Worm (Caenorhabditis elegans) whole organism, L3 larva: ENCODE measurements around the gene ptrg-1.
A peak's percentile ranks its signal among the peaks of the same experiment; 100 is the strongest.

ENCODE experiments used
- R02D3.7 ChIP-seq: fragments of 150-350 bp; optimal IDR thresholded peaks from 2 replicates; lab custom pipeline; 2014; ENCODE audit warnings: missing biosample characterization, missing genetic modification characterization
- ZK546.5 ChIP-seq: sonication (generic microtip); optimal IDR thresholded peaks from 2 replicates; lab custom pipeline; 2017; ENCODE audit warnings: missing biosample characterization, missing genetic modification characterization
- aly-2 ChIP-seq: fragments of 150-350 bp; optimal IDR thresholded peaks from 2 replicates; lab custom pipeline; 2014; ENCODE audit warnings: missing biosample characterization, missing genetic modification characterization
- ama-1 ChIP-seq: fragments of 150-350 bp; optimal IDR thresholded peaks from 2 replicates; lab custom pipeline; 2018
- ceh-16 ChIP-seq: sonication (generic microtip); optimal IDR thresholded peaks from 2 replicates; lab custom pipeline; 2017; ENCODE audit warnings: missing biosample characterization, missing genetic modification characterization
- ceh-28 ChIP-seq: fragments of 150-350 bp; optimal IDR thresholded peaks from 2 replicates; lab custom pipeline; 2014; ENCODE audit warnings: missing biosample characterization, missing genetic modification reagents, missing genetic modification characterization
- ceh-82 ChIP-seq: fragments of 150-350 bp; optimal IDR thresholded peaks from 2 replicates; lab custom pipeline; 2014; ENCODE audit warnings: missing biosample characterization, missing genetic modification characterization
- ceh-9 ChIP-seq: sonication (generic microtip); optimal IDR thresholded peaks from 2 replicates; lab custom pipeline; 2018; ENCODE audit warnings: missing biosample characterization, missing genetic modification characterization
- egl-27 ChIP-seq: sonication (generic microtip); optimal IDR thresholded peaks from 4 replicates; lab custom pipeline; 2017; ENCODE audit warnings: missing biosample characterization, missing genetic modification reagents, missing genetic modification characterization
- elt-1 ChIP-seq: fragments of 150-350 bp; optimal IDR thresholded peaks from 2 replicates; lab custom pipeline; 2014; ENCODE audit warnings: missing biosample characterization, missing genetic modification characterization
- elt-2 ChIP-seq: sonication (generic microtip); optimal IDR thresholded peaks from 2 replicates; lab custom pipeline; 2016; ENCODE audit warnings: missing genetic modification reagents, mild to moderate bottlenecking, missing genetic modification characterization, missing compliant biosample characterization
- elt-3 ChIP-seq, 3 experiments: fragments of 150-350 bp in 1 of 3; sonication (generic microtip) in 2 of 3; optimal IDR thresholded peaks; 2 replicates in 2 of 3; 4 replicates in 1 of 3; lab custom pipeline; 2014 to 2017; ENCODE audit warnings: missing biosample characterization in 3 of 3, missing genetic modification characterization in 3 of 3
- fkh-10 ChIP-seq: sonication (generic microtip); optimal IDR thresholded peaks from 2 replicates; lab custom pipeline; 2017; ENCODE audit warnings: missing biosample characterization, missing genetic modification reagents, missing genetic modification characterization
- fos-1 ChIP-seq: fragments of 150-350 bp; optimal IDR thresholded peaks from 2 replicates; lab custom pipeline; 2014; ENCODE audit warnings: missing biosample characterization, missing genetic modification characterization
- jun-1 ChIP-seq: fragments of 150-350 bp; optimal IDR thresholded peaks from 2 replicates; lab custom pipeline; 2014; ENCODE audit warnings: missing biosample characterization, missing genetic modification reagents, missing genetic modification characterization
- lin-15B ChIP-seq: fragments of 150-350 bp; optimal IDR thresholded peaks from 2 replicates; lab custom pipeline; 2014; ENCODE audit warnings: missing biosample characterization, missing genetic modification characterization
- lin-39 ChIP-seq: fragments of 150-350 bp; optimal IDR thresholded peaks from 2 replicates; lab custom pipeline; 2018; ENCODE audit warnings: missing biosample characterization, missing genetic modification reagents, missing genetic modification characterization
- mdl-1 ChIP-seq: fragments of 150-350 bp; optimal IDR thresholded peaks from 2 replicates; lab custom pipeline; 2014; ENCODE audit warnings: missing biosample characterization, missing genetic modification characterization
- nhr-11 ChIP-seq: fragments of 150-350 bp; optimal IDR thresholded peaks from 2 replicates; lab custom pipeline; 2014; ENCODE audit warnings: missing biosample characterization, missing genetic modification characterization
- nhr-23 ChIP-seq: fragments of 150-350 bp; optimal IDR thresholded peaks from 2 replicates; lab custom pipeline; 2014; ENCODE audit warnings: missing biosample characterization, missing genetic modification reagents, missing genetic modification characterization
- nhr-25 ChIP-seq: sonication (generic microtip); optimal IDR thresholded peaks from 2 replicates; lab custom pipeline; 2017; ENCODE audit warnings: missing biosample characterization, missing genetic modification characterization
- nhr-28 ChIP-seq: fragments of 150-350 bp; optimal IDR thresholded peaks from 2 replicates; lab custom pipeline; 2014; ENCODE audit warnings: missing biosample characterization, missing genetic modification characterization
- nhr-67 ChIP-seq: fragments of 150-350 bp; optimal IDR thresholded peaks from 2 replicates; lab custom pipeline; 2014; ENCODE audit warnings: missing biosample characterization, missing genetic modification characterization
- nhr-77 ChIP-seq: fragments of 150-350 bp; optimal IDR thresholded peaks from 2 replicates; lab custom pipeline; 2014; ENCODE audit warnings: missing biosample characterization, missing genetic modification characterization
- pha-4 ChIP-seq: fragments of 150-350 bp; optimal IDR thresholded peaks from 2 replicates; lab custom pipeline; 2014; ENCODE audit warnings: missing biosample characterization, missing genetic modification reagents, missing genetic modification characterization
- sea-2 ChIP-seq: fragments of 150-350 bp; sonication (generic microtip); optimal IDR thresholded peaks from 4 replicates; lab custom pipeline; 2014; ENCODE audit warnings: missing biosample characterization, missing genetic modification reagents, missing genetic modification characterization
- skn-1 ChIP-seq: fragments of 150-350 bp; optimal IDR thresholded peaks from 2 replicates; lab custom pipeline; 2014; ENCODE audit warnings: missing biosample characterization, missing genetic modification characterization
- snpc-4 ChIP-seq: fragments of 150-350 bp; optimal IDR thresholded peaks from 2 replicates; lab custom pipeline; 2014; ENCODE audit warnings: missing biosample characterization, missing genetic modification characterization
- tbx-2 ChIP-seq: sonication (generic microtip); optimal IDR thresholded peaks from 2 replicates; lab custom pipeline; 2016; ENCODE audit warnings: mild to moderate bottlenecking, missing genetic modification characterization, missing compliant biosample characterization
- unc-39 ChIP-seq: sonication (generic microtip); optimal IDR thresholded peaks from 4 replicates; lab custom pipeline; 2017; ENCODE audit warnings: missing biosample characterization, missing genetic modification characterization
- unc-62 ChIP-seq: fragments of 150-350 bp; sonication (generic microtip); optimal IDR thresholded peaks from 4 replicates; lab custom pipeline; 2014; ENCODE audit warnings: missing biosample characterization, missing genetic modification reagents, missing genetic modification characterization
- ztf-11 ChIP-seq: fragments of 150-350 bp; optimal IDR thresholded peaks from 2 replicates; lab custom pipeline; 2014; ENCODE audit warnings: missing biosample characterization, missing genetic modification characterization

Gene ptrg-1

DNA sequence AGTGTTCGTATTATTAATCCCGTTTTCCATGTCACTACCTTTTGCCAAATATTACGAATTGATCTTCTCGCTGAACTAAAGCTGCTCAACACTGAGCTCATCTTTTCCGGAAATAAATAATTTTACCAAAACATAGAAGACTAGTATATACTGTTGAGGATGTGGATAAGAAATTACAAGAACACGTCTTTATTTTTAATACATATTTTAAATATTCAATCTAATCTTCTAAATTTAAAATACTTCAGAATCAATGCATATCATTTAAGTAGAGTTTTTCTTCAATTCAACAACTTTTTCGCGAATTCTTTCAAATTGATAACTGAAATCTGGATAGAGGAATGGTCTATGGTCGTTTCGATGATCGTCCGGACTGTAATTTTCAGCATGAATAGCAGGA is 20.6 kb upstream of the ptrg-1 start, which contains the start of gene abt-1:
Gene abt-1, minus strand, starts transcription at position 101 of the 400 bp plus-strand sequence.
- TF ChIP-seq R02D3.7 (no peak), egl-27 (tag; lab: Kevin White, UChicago) (no peak), nhr-25 (tag; lab: Kevin White, UChicago) (no peak), elt-1 (tag; lab: Kevin White, UChicago) (no peak), snpc-4 (no peak), sea-2 (GFP tag; lab: Kevin White, UChicago) (no peak), ztf-11 (no peak), ceh-28 (no peak), unc-62 (GFP tag; lab: Kevin White, UChicago) (no peak), lin-15B (no peak)

DNA sequence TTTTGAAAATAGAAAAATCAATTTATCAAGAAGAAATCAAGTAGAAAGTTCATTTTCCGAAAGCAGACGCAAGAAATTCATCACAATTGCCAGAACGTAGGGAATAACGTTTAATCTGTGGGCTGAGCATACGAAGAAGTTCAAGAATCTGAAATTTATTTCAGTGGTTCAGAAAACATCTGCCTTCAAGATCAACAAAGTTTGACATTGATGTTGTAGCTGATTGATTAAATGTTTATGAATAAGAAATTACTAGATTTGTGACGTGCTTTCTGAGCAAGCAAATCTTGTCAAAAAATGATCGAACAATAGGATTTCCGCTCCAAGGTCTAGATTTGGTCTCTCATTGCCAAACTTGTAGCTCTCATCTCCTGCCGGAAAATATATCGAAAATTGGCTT is 11.9 kb upstream of the ptrg-1 start, which contains the start of gene K04D7.6:
Gene K04D7.6, minus strand, starts transcription at position 101 of the 400 bp plus-strand sequence.
- TF ChIP-seq ceh-9 (tag; lab: Kevin White, UChicago), result no peak
- no peak for TF ChIP-seq unc-39 (tag; lab: Kevin White, UChicago)
- no peak for TF ChIP-seq fos-1
- no peak for TF ChIP-seq ZK546.5 (tag; lab: Kevin White, UChicago)
- TF ChIP-seq jun-1 (tag; lab: Kevin White, UChicago), result no peak
- TF ChIP-seq nhr-23, result no peak
- no peak for TF ChIP-seq tbx-2 (tag; lab: Kevin White, UChicago)
- TF ChIP-seq nhr-28 (tag; lab: Kevin White, UChicago), result no peak
- no peak for TF ChIP-seq ceh-28
- TF ChIP-seq egl-27 (tag; lab: Kevin White, UChicago), result no peak
- TF ChIP-seq aly-2, result no peak
- TF ChIP-seq skn-1 (tag; lab: Kevin White, UChicago), result no peak
- no peak for TF ChIP-seq ztf-11
- TF ChIP-seq snpc-4, result no peak
- no peak for TF ChIP-seq nhr-77 (tag; lab: Kevin White, UChicago)
- no peak for TF ChIP-seq ama-1 (lab: Kevin White, UChicago)
- no peak for TF ChIP-seq elt-2 (tag; lab: Kevin White, UChicago)
- TF ChIP-seq nhr-67 (tag; lab: Kevin White, UChicago), result no peak
- no peak for TF ChIP-seq elt-3 (tag; optimal IDR thresholded peaks at IDR 0.05; lab: Kevin White, UChicago)
- TF ChIP-seq, all 47 proteins: peak for 0

DNA sequence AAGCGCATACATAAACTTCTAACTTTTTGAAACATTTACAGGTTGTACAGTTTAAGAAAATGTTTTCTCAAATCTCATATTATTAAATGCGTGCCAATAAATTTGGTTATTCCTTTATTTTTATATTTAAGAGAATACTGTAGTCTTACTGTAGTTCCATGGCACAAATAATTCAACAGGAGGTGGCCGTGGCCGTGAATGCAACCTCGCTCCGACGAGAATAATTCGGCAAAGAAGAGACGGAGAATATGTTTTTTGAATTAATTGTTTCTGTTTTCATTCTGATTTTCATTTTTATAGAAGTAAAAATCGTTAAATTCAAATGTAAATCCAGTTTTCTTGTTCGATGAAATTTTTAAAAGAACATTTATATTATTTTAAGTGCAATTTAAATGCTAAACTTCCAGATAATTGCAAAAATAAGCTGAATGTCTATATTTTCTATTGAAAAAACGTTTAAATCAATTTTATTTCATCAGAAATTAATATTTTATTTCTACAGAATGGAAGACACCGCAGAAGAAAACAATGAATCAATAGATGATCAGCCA is 3.1 kb upstream of the ptrg-1 start, which contains the start of gene gon-4:
Gene gon-4, plus strand, starts transcription at position 501 of the 551 bp plus-strand sequence.
- TF ChIP-seq snpc-4 (peak; percentile 29), nhr-23 (no peak), lin-15B (peak; percentile 57), nhr-11 (tag; lab: Kevin White, UChicago) (no peak), elt-1 (tag; lab: Kevin White, UChicago) (no peak)

DNA sequence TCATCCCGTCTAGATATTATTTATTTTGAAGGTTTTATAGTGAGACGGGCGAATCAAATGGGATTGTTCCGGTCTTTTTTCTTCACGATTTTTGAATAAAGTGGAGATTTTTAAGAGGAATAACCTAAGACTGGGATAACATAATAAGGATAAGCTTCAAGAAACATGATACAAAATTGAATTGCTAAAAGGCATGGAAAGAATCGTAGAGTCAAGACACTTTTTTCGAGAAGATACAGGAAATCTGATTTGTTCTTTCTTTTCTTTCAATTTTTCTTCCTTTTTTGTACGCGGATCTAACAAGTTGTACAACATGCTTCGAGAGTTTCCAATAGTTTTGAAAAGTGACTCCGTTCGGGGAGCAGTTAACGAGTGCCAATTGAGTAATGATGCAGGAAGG is 2.7 kb downstream of the ptrg-1 start:
- peak; percentile 84 for TF ChIP-seq fkh-10
- TF ChIP-seq ceh-28, result no peak

DNA sequence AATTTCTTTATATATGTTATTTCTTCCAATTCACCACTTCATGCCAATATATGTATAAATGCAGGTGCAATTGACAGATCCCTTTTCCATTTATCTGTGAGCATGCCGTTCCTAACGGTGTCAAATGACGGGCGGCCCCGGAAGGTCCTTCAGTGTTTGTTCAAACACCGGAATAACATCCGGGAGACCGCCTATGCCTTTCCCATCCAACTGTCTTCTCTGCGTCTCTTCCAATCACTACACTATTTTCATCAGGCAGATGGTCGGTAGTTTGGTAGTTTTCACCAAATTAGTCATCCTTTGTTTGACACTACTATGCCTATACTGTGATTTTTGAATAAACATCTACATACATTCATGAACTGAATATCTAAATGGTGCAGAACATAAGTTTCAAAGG is 3.7 kb downstream of the ptrg-1 start:
- TF ChIP-seq ceh-82, result no peak
- TF ChIP-seq ceh-28, result no peak
- TF ChIP-seq nhr-67 (tag; lab: Kevin White, UChicago), result no peak
- TF ChIP-seq nhr-11 (tag; lab: Kevin White, UChicago), result no peak
- TF ChIP-seq ceh-16 (tag; lab: Kevin White, UChicago), result no peak
- no peak for TF ChIP-seq R02D3.7
- TF ChIP-seq lin-39 (tag; lab: Kevin White, UChicago), result no peak
- TF ChIP-seq ZK546.5 (tag; lab: Kevin White, UChicago), result no peak
- no peak for TF ChIP-seq elt-2 (tag; lab: Kevin White, UChicago)
- no peak for TF ChIP-seq mdl-1 (tag; lab: Kevin White, UChicago)

DNA sequence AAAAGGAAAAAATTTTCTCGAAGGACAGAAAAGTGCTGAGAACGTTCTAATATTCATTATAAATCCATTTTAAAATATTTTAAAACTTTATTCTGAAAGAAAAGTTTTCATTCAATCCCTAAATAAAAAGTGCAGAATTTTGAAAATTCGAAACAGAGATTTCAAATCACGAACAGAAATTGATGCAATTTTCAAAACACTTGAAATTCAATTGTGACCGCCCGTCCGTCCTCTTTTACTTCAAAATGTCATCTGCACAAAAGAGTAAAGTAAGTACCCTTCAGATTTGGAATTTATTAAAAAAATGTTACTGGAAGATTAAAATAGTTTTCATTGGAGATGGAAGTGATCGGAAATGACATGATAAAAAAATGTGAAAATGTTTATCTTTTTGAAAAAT is 5.7 kb downstream of the ptrg-1 start:
- TF ChIP-seq fkh-10 (peak; percentile 62), pha-4 (no peak)
